Fruit fly (Drosophila melanogaster) whole organism, prepupa: ENCODE data around the gene CG11381.
A peak's percentile ranks its signal among the peaks of the same experiment; 100 is the strongest.

Experiments
- Sox102F ChIP-seq: fragments of 200-800 bp; sonication (Bioruptor generic); optimal IDR thresholded peaks from 2 replicates; lab custom pipeline; 2016; ENCODE audit warnings: missing biosample characterization, mild to moderate bottlenecking, missing genetic modification characterization
- spab ChIP-seq: fragments of 200-800 bp; sonication (Bioruptor generic); optimal IDR thresholded peaks from 2 replicates; lab custom pipeline; 2017; ENCODE audit warnings: missing biosample characterization, mild to moderate bottlenecking, missing genetic modification characterization, missing genetic modification reagents

- peak; percentile 73 for TF ChIP-seq spab (GFP tag; lab: Kevin White, UChicago)
- peak; percentile 91 for TF ChIP-seq Sox102F (GFP tag; lab: Kevin White, UChicago)
Measured at dm6 chrX:1248735-1249134, 45.2 kb downstream of the CG11381 start.
